Worm (Caenorhabditis elegans) whole organism, early embryonic: ENCODE data around the gene thn-2.

Source experiments
- ama-1 ChIP-seq: fragments of 150-350 bp; optimal IDR thresholded peaks from 2 replicates; lab custom pipeline; 2014
- ceh-13 ChIP-seq: fragments of 200-800 bp; sonication (Bioruptor generic); optimal IDR thresholded peaks from 2 replicates; lab custom pipeline; 2018; ENCODE audit warnings: mild to moderate bottlenecking, missing genetic modification characterization, missing compliant biosample characterization
- ets-7 ChIP-seq: sonication (generic microtip); optimal IDR thresholded peaks from 2 replicates; lab custom pipeline; 2016; ENCODE audit warnings: missing genotype, missing genetic modification characterization, missing compliant biosample characterization
- hmbx-1 ChIP-seq: sonication (generic microtip); optimal IDR thresholded peaks from 2 replicates; lab custom pipeline; 2016; ENCODE audit warnings: mild to moderate bottlenecking, missing genetic modification characterization, missing compliant biosample characterization
- hnd-1 ChIP-seq: sonication (generic microtip); optimal IDR thresholded peaks from 2 replicates; lab custom pipeline; 2016; ENCODE audit warnings: missing genetic modification characterization, missing compliant biosample characterization
- tbx-37 ChIP-seq: fragments of 200-800 bp; sonication (Bioruptor generic); conservative IDR thresholded peaks from 2 replicates; pipeline ENCODE4 v1.3.6; 2022; ENCODE audit warnings: missing genetic modification reagents, missing genetic modification characterization, missing compliant biosample characterization

- TF ChIP-seq ets-7 (no peak), ama-1 (lab: Kevin White, UChicago) (no peak), hnd-1 (no peak), hmbx-1 (tag; lab: Kevin White, UChicago) (no peak), ceh-13 (no peak), tbx-37 (no peak)
Measured at ce11 chrIV:12360742-12361195, 22.2 kb upstream of the thn-2 start, which contains the start of gene sec-24.2.
